Fruit fly (Drosophila melanogaster) whole organism, wandering third instar larva: Measurements from ENCODE around the gene Srlp.

Experiments
- Abd-B ChIP-seq: fragments of >200 bp; optimal IDR thresholded peaks from 2 replicates; lab custom pipeline; 2017; ENCODE audit warnings: missing biosample characterization, missing genetic modification characterization
- CG32264 ChIP-seq: fragments of 200-800 bp; sonication (Bioruptor generic); optimal IDR thresholded peaks from 2 replicates; lab custom pipeline; 2016; ENCODE audit warnings: missing biosample characterization, missing genetic modification characterization
- CG9705 ChIP-seq: fragments of 200-800 bp; sonication (Bioruptor generic); optimal IDR thresholded peaks from 2 replicates; lab custom pipeline; 2018; ENCODE audit warnings: missing biosample characterization, mild to moderate bottlenecking, missing genetic modification characterization
- CrebA ChIP-seq: fragments of 200-800 bp; sonication (Bioruptor generic); optimal IDR thresholded peaks from 2 replicates; lab custom pipeline; 2016; ENCODE audit warnings: missing biosample characterization, mild to moderate bottlenecking, missing genetic modification characterization, borderline replicate concordance
- Dfd ChIP-seq: fragments of >200 bp; optimal IDR thresholded peaks from 2 replicates; lab custom pipeline; 2017; ENCODE audit warnings: missing biosample characterization, missing genetic modification characterization
- Dif ChIP-seq: fragments of 200-275, 200-300 bp; sonication (Bioruptor generic); optimal IDR thresholded peaks from 2 replicates; lab custom pipeline; 2018; ENCODE audit warnings: missing biosample characterization, missing genetic modification characterization; ENCODE audit not compliant: partially characterized antibody
- GATAd ChIP-seq: sonication (Bioruptor generic); optimal IDR thresholded peaks from 2 replicates; lab custom pipeline; 2016; ENCODE audit warnings: missing biosample characterization, missing genetic modification characterization
- HLH106 ChIP-seq: fragments of 200-800 bp; optimal IDR thresholded peaks from 3 replicates; lab custom pipeline; 2019; ENCODE audit warnings: missing biosample characterization, mild to moderate bottlenecking, missing genetic modification characterization, moderate library complexity
- Hnf4 ChIP-seq: fragments of 200-800 bp; sonication (Bioruptor generic); optimal IDR thresholded peaks from 2 replicates; lab custom pipeline; 2016; ENCODE audit warnings: missing biosample characterization, mild to moderate bottlenecking, missing genetic modification characterization
- Hr78 ChIP-seq: fragments of >200 bp; optimal IDR thresholded peaks from 2 replicates; lab custom pipeline; 2017; ENCODE audit warnings: missing biosample characterization, missing genetic modification characterization
- Hr83 ChIP-seq: fragments of 200-300 bp; sonication (Bioruptor generic); optimal IDR thresholded peaks from 2 replicates; lab custom pipeline; 2016; ENCODE audit warnings: missing biosample characterization, mild to moderate bottlenecking, missing genetic modification characterization, moderate library complexity; ENCODE audit not compliant: poor library complexity, severe bottlenecking
- Jra ChIP-seq: sonication (Bioruptor generic); optimal IDR thresholded peaks from 2 replicates; lab custom pipeline; 2016; ENCODE audit warnings: missing biosample characterization, missing genetic modification characterization
- Mio ChIP-seq: sonication (Bioruptor generic); optimal IDR thresholded peaks from 2 replicates; lab custom pipeline; 2016; ENCODE audit warnings: missing biosample characterization, missing genetic modification characterization
- Myc ChIP-seq: fragments of >200 bp; optimal IDR thresholded peaks from 2 replicates; lab custom pipeline; 2017
- N ChIP-seq: fragments of >200 bp; optimal IDR thresholded peaks from 2 replicates; lab custom pipeline; 2018; ENCODE audit warnings: missing biosample characterization, missing external identifiers, missing genetic modification characterization
- OdsH ChIP-seq: fragments of 200-800 bp; sonication (Bioruptor generic); optimal IDR thresholded peaks from 2 replicates; lab custom pipeline; 2016; ENCODE audit warnings: missing biosample characterization, mild to moderate bottlenecking, missing genetic modification characterization
- Rel ChIP-seq, 2 experiments: fragments of 200-800 bp; sonication (Bioruptor generic) in 1 of 2; optimal IDR thresholded peaks; 2 replicates in 1 of 2; 3 replicates in 1 of 2; lab custom pipeline; 2016 to 2019; ENCODE audit warnings: mild to moderate bottlenecking in 2 of 2, missing biosample characterization in 2 of 2, missing genetic modification characterization in 2 of 2, moderate library complexity in 1 of 2
- Sp1 ChIP-seq: fragments of 200-800 bp; sonication (Bioruptor generic); optimal IDR thresholded peaks from 3 replicates; lab custom pipeline; 2019; ENCODE audit warnings: missing biosample characterization, mild to moderate bottlenecking, missing genetic modification characterization, moderate library complexity
- Vsx2 ChIP-seq: fragments of 200-300, 225-300 bp; sonication (Bioruptor generic); optimal IDR thresholded peaks from 2 replicates; lab custom pipeline; 2018; ENCODE audit warnings: missing biosample characterization, missing genetic modification characterization; ENCODE audit not compliant: partially characterized antibody
- br ChIP-seq: fragments of 200-800 bp; sonication (Bioruptor generic); optimal IDR thresholded peaks from 2 replicates; lab custom pipeline; 2016; ENCODE audit warnings: missing biosample characterization, missing genetic modification characterization
- brk ChIP-seq: fragments of 200-800 bp; sonication (Bioruptor generic); optimal IDR thresholded peaks from 2 replicates; lab custom pipeline; 2016; ENCODE audit warnings: missing biosample characterization, mild to moderate bottlenecking, missing genetic modification characterization
- dl ChIP-seq, 2 experiments: fragments of 175-275, 200-275 bp in 1 of 2; fragments of 200-275 bp in 1 of 2; sonication (Bioruptor generic); optimal IDR thresholded peaks; lab custom pipeline; 2018; ENCODE audit warnings: mild to moderate bottlenecking in 2 of 2, missing biosample characterization in 2 of 2, missing genetic modification characterization in 2 of 2, moderate library complexity in 2 of 2; ENCODE audit not compliant: partially characterized antibody in 2 of 2, insufficient read depth in 1 of 2
- dmrt93B ChIP-seq: fragments of 200-800 bp; sonication (Bioruptor generic); optimal IDR thresholded peaks from 2 replicates; lab custom pipeline; 2018; ENCODE audit warnings: missing biosample characterization, mild to moderate bottlenecking, missing genetic modification characterization
- dsf ChIP-seq: sonication (Bioruptor generic); optimal IDR thresholded peaks from 2 replicates; lab custom pipeline; 2016; ENCODE audit warnings: missing biosample characterization, missing genetic modification characterization, borderline replicate concordance
- ey ChIP-seq: fragments of 200-800 bp; sonication (Bioruptor generic); optimal IDR thresholded peaks from 2 replicates; lab custom pipeline; 2016; ENCODE audit warnings: missing biosample characterization, missing genetic modification characterization
- foxo ChIP-seq, 2 experiments: fragments of 200-800 bp; sonication (Bioruptor generic); optimal IDR thresholded peaks; 2 replicates in 1 of 2; 3 replicates in 1 of 2; lab custom pipeline; 2016 to 2017; ENCODE audit warnings: missing biosample characterization in 2 of 2, missing genetic modification characterization in 2 of 2
- fru ChIP-seq: fragments of 200-800 bp; sonication (Bioruptor generic); optimal IDR thresholded peaks from 3 replicates; lab custom pipeline; 2016; ENCODE audit warnings: missing biosample characterization, mild to moderate bottlenecking, missing genetic modification characterization
- h ChIP-seq: fragments of 200-800 bp; sonication (Bioruptor generic); optimal IDR thresholded peaks from 3 replicates; lab custom pipeline; 2016; ENCODE audit warnings: missing biosample characterization, mild to moderate bottlenecking, missing genetic modification characterization
- jim ChIP-seq: fragments of 175-275, 200-325 bp; sonication (Bioruptor generic); optimal IDR thresholded peaks from 2 replicates; lab custom pipeline; 2016; ENCODE audit warnings: missing biosample characterization, mild to moderate bottlenecking, missing genetic modification characterization
- lola ChIP-seq: fragments of >200 bp; optimal IDR thresholded peaks from 2 replicates; lab custom pipeline; 2017; ENCODE audit warnings: missing biosample characterization, missing genetic modification characterization
- pan ChIP-seq: fragments of >200 bp; optimal IDR thresholded peaks from 2 replicates; lab custom pipeline; 2017
- psq ChIP-seq: fragments of 200-800 bp; sonication (Bioruptor generic); optimal IDR thresholded peaks from 3 replicates; lab custom pipeline; 2017; ENCODE audit warnings: missing biosample characterization, mild to moderate bottlenecking, missing genetic modification characterization, moderate library complexity
- rgr ChIP-seq: fragments of 200-800 bp; sonication (Bioruptor generic); optimal IDR thresholded peaks from 3 replicates; lab custom pipeline; 2016; ENCODE audit warnings: missing biosample characterization, mild to moderate bottlenecking, missing genetic modification characterization
- sage ChIP-seq: fragments of 200-800 bp; sonication (Bioruptor generic); optimal IDR thresholded peaks from 2 replicates; lab custom pipeline; 2016; ENCODE audit warnings: missing biosample characterization, mild to moderate bottlenecking, missing genetic modification characterization
- sv ChIP-seq: fragments of 200-800 bp; sonication (Bioruptor generic); optimal IDR thresholded peaks from 3 replicates; lab custom pipeline; 2016; ENCODE audit warnings: missing biosample characterization, missing genetic modification characterization
- tai ChIP-seq: sonication (Bioruptor generic); optimal IDR thresholded peaks from 2 replicates; lab custom pipeline; 2016; ENCODE audit warnings: missing biosample characterization, missing genetic modification characterization
- usp ChIP-seq: fragments of >200 bp; optimal IDR thresholded peaks from 2 replicates; lab custom pipeline; 2017; ENCODE audit warnings: missing biosample characterization, missing genetic modification characterization
- woc ChIP-seq: sonication (Bioruptor generic); optimal IDR thresholded peaks from 2 replicates; lab custom pipeline; 2016; ENCODE audit warnings: missing biosample characterization, mild to moderate bottlenecking, missing genetic modification characterization

Srlp gene

dm6 chr3R:12405134-12405533, 28.8 kb upstream of the Srlp start:
- no peak for TF ChIP-seq HLH106 (tag; lab: Kevin White, UChicago)
- no peak for TF ChIP-seq Hnf4 (GFP tag; lab: Kevin White, UChicago)
- TF ChIP-seq tai (GFP tag; lab: Kevin White, UChicago), result no peak
- TF ChIP-seq ey (GFP tag; lab: Kevin White, UChicago), result no peak
- TF ChIP-seq GATAd, result no peak
- no peak for TF ChIP-seq N (GFP tag; lab: Kevin White, UChicago)
- no peak for TF ChIP-seq rgr (GFP tag; lab: Kevin White, UChicago)
- TF ChIP-seq sv (GFP tag; lab: Kevin White, UChicago), result no peak
- TF ChIP-seq CrebA, result no peak
- no peak for TF ChIP-seq Vsx2 (GFP tag; lab: Kevin White, UChicago)
- TF ChIP-seq dmrt93B, result no peak
- no peak for TF ChIP-seq usp (GFP tag; lab: Kevin White, UChicago)

- TF ChIP-seq Dfd (GFP tag; lab: Kevin White, UChicago), result no peak
- TF ChIP-seq CG32264 (GFP tag; lab: Kevin White, UChicago), result no peak
- TF ChIP-seq Sp1, result no peak
- TF ChIP-seq rgr (GFP tag; lab: Kevin White, UChicago), result no peak
- no peak for TF ChIP-seq Abd-B
- no peak for TF ChIP-seq Rel (GFP tag; optimal IDR thresholded peaks at IDR 0.05; lab: Kevin White, UChicago)
- TF ChIP-seq Rel (tag; optimal IDR thresholded peaks at IDR 0.05; lab: Kevin White, UChicago), result no peak
- no peak for TF ChIP-seq Hr83 (GFP tag; lab: Kevin White, UChicago)
- TF ChIP-seq dsf (GFP tag; lab: Kevin White, UChicago), result no peak
- TF ChIP-seq jim (GFP tag; lab: Kevin White, UChicago), result no peak
- TF ChIP-seq Hnf4 (GFP tag; lab: Kevin White, UChicago), result no peak
- TF ChIP-seq CrebA, result no peak
- no peak for TF ChIP-seq Hr78 (GFP tag; lab: Kevin White, UChicago)
- no peak for TF ChIP-seq ey (GFP tag; lab: Kevin White, UChicago)
- TF ChIP-seq sage, result no peak
- no peak for TF ChIP-seq N (GFP tag; lab: Kevin White, UChicago)
- TF ChIP-seq tai (GFP tag; lab: Kevin White, UChicago), result no peak
- no peak for TF ChIP-seq Mio (GFP tag; lab: Kevin White, UChicago)
These were observed 28.0 kb upstream of the Srlp start, which contains the start of gene Cyp9f2 for dm6 chr3R:12405928-12406234. Gene Cyp9f2 (minus strand): TSS chr3R:12406028.

dm6 chr3R:12406235-12407196, 27.4 kb upstream of the Srlp start, which contains the start of gene CG5167:
Gene CG5167 (plus strand): TSS chr3R:12406532.
- TF ChIP-seq dsf (GFP tag; lab: Kevin White, UChicago) (no peak), woc (peak; percentile 48), HLH106 (tag; lab: Kevin White, UChicago) (peak; percentile 45), usp (GFP tag; lab: Kevin White, UChicago) (no peak), pan (lab: Kevin White, UChicago) (no peak), Vsx2 (GFP tag; lab: Kevin White, UChicago) (no peak), h (peak; percentile 58), Mio (GFP tag; lab: Kevin White, UChicago) (no peak), jim (GFP tag; lab: Kevin White, UChicago) (no peak), GATAd (no peak), sage (no peak), Dfd (GFP tag; lab: Kevin White, UChicago) (no peak), N (GFP tag; lab: Kevin White, UChicago) (no peak), Rel (GFP tag; optimal IDR thresholded peaks at IDR 0.05; lab: Kevin White, UChicago) (no peak), Rel (tag; optimal IDR thresholded peaks at IDR 0.05; lab: Kevin White, UChicago) (peak; percentile 5), sv (GFP tag; lab: Kevin White, UChicago) (no peak), Hr83 (GFP tag; lab: Kevin White, UChicago) (no peak), brk (GFP tag; lab: Kevin White, UChicago) (no peak), rgr (GFP tag; lab: Kevin White, UChicago) (peak; percentile 69), ey (GFP tag; lab: Kevin White, UChicago) (peak; percentile 43), Sp1 (peak; percentile 58), lola (GFP tag; lab: Kevin White, UChicago) (no peak), fru (GFP tag; lab: Kevin White, UChicago) (peak; percentile 82), tai (GFP tag; lab: Kevin White, UChicago) (no peak), psq (GFP tag; lab: Kevin White, UChicago) (peak; percentile 54), Jra (GFP tag; lab: Kevin White, UChicago) (no peak), dl (GFP tag; optimal IDR thresholded peaks at IDR 0.05; lab: Kevin White, UChicago; ENCODE audit: insufficient read depth in 1 of 2, partially characterized antibody in 2 of 2) (no peak), OdsH (GFP tag; lab: Kevin White, UChicago) (peak; percentile 53), Dif (GFP tag; lab: Kevin White, UChicago) (no peak), Hr78 (GFP tag; lab: Kevin White, UChicago) (no peak), Myc (lab: Kevin White, UChicago) (no peak), CG32264 (GFP tag; lab: Kevin White, UChicago) (no peak), CG9705 (GFP tag; lab: Kevin White, UChicago) (peak; percentile 14), br (peak; percentile 52), dmrt93B (no peak), foxo (GFP tag; optimal IDR thresholded peaks at IDR 0.05; lab: Kevin White, UChicago) (peak in 1 of 2 experiments; percentile 67), Hnf4 (GFP tag; lab: Kevin White, UChicago) (no peak), CrebA (no peak), Abd-B (no peak)
